Worm (Caenorhabditis elegans) whole organism, L1 larva: ENCODE results near the gene B0334.5.

Experiments used
- C16A3.4 ChIP-seq: fragments of 150-350 bp; optimal IDR thresholded peaks from 2 replicates; lab custom pipeline; 2014; ENCODE audit warnings: missing biosample characterization, missing genetic modification characterization
- F16B12.6 ChIP-seq: fragments of 150-350 bp; optimal IDR thresholded peaks from 2 replicates; lab custom pipeline; 2014; ENCODE audit warnings: missing biosample characterization, missing genetic modification characterization
- ceh-63 ChIP-seq: fragments of 200-800 bp; sonication (Bioruptor generic); optimal IDR thresholded peaks from 2 replicates; lab custom pipeline; 2018; ENCODE audit warnings: mild to moderate bottlenecking, missing genetic modification characterization, missing compliant biosample characterization
- ceh-8 ChIP-seq: fragments of 200-800 bp; sonication (Bioruptor generic); optimal IDR thresholded peaks from 2 replicates; lab custom pipeline; 2018; ENCODE audit warnings: mild to moderate bottlenecking, missing genetic modification characterization, moderate library complexity, missing compliant biosample characterization
- ceh-88 ChIP-seq: fragments of 200-800 bp; sonication (Bioruptor generic); IDR thresholded peaks from 2 replicates; pipeline ENCODE4 v1.3.6; 2022; ENCODE audit warnings: missing genetic modification characterization, missing compliant biosample characterization
- ces-1 ChIP-seq: fragments of 150-350 bp; optimal IDR thresholded peaks from 2 replicates; lab custom pipeline; 2014; ENCODE audit warnings: missing biosample characterization, missing genetic modification reagents, missing genetic modification characterization
- dpl-1 ChIP-seq, 3 experiments: fragments of 150-350 bp in 2 of 3; sonication (generic microtip) in 1 of 3; optimal IDR thresholded peaks; 2 replicates each; lab custom pipeline; 2014 to 2017; ENCODE audit warnings: missing biosample characterization in 3 of 3, missing genetic modification characterization in 3 of 3, missing genetic modification reagents in 3 of 3
- efl-3 ChIP-seq: fragments of 200-800 bp; sonication (Bioruptor generic); optimal IDR thresholded peaks from 2 replicates; lab custom pipeline; 2018; ENCODE audit warnings: mild to moderate bottlenecking, missing genetic modification characterization, missing compliant biosample characterization
- egl-13 ChIP-seq: sonication (generic microtip); optimal IDR thresholded peaks from 2 replicates; lab custom pipeline; 2016; ENCODE audit warnings: missing genotype, missing genetic modification reagents, missing genetic modification characterization, missing compliant biosample characterization
- fkh-10 ChIP-seq: sonication (generic microtip); optimal IDR thresholded peaks from 2 replicates; lab custom pipeline; 2017; ENCODE audit warnings: missing biosample characterization, missing genetic modification reagents, missing genetic modification characterization
- fos-1 ChIP-seq: fragments of 150-350 bp; optimal IDR thresholded peaks from 2 replicates; lab custom pipeline; 2014; ENCODE audit warnings: missing biosample characterization, missing genetic modification characterization
- grh-1 ChIP-seq: fragments of 200-800 bp; sonication (Bioruptor generic); IDR thresholded peaks from 2 replicates; pipeline ENCODE4 v1.3.6; 2022; ENCODE audit warnings: missing genetic modification reagents, missing genetic modification characterization, missing compliant biosample characterization
- hlh-4 ChIP-seq: sonication (generic microtip); optimal IDR thresholded peaks from 2 replicates; lab custom pipeline; 2016; ENCODE audit warnings: mild to moderate bottlenecking, missing genetic modification characterization, missing compliant biosample characterization
- irx-1 ChIP-seq: sonication (generic microtip); optimal IDR thresholded peaks from 2 replicates; lab custom pipeline; 2016; ENCODE audit warnings: missing genetic modification characterization, missing compliant biosample characterization
- isw-1 ChIP-seq: fragments of 200-800 bp; sonication (Bioruptor generic); IDR thresholded peaks from 2 replicates; pipeline ENCODE4 v1.3.6; 2022; ENCODE audit warnings: missing genetic modification characterization, missing compliant biosample characterization
- jun-1 ChIP-seq: fragments of 150-350 bp; optimal IDR thresholded peaks from 2 replicates; lab custom pipeline; 2014; ENCODE audit warnings: missing biosample characterization, missing genetic modification reagents, missing genetic modification characterization
- lin-14 ChIP-seq: fragments of 200-800 bp; sonication (Bioruptor generic); optimal IDR thresholded peaks from 2 replicates; lab custom pipeline; 2018; ENCODE audit warnings: mild to moderate bottlenecking, missing genetic modification characterization, moderate library complexity, missing compliant biosample characterization
- lin-15B ChIP-seq: fragments of 150-350 bp; sonication (generic microtip); optimal IDR thresholded peaks from 3 replicates; lab custom pipeline; 2014; ENCODE audit warnings: missing biosample characterization, missing genetic modification characterization
- lin-35 ChIP-seq, 2 experiments: fragments of 150-350 bp; optimal IDR thresholded peaks; 2 replicates each; lab custom pipeline; 2014; ENCODE audit warnings: missing biosample characterization in 2 of 2, missing genetic modification characterization in 2 of 2, missing genetic modification reagents in 2 of 2
- lir-3 ChIP-seq: sonication (generic microtip); optimal IDR thresholded peaks from 2 replicates; lab custom pipeline; 2016; ENCODE audit warnings: mild to moderate bottlenecking, missing genetic modification characterization, moderate library complexity, missing compliant biosample characterization; ENCODE audit not compliant: poor library complexity
- lsy-2 ChIP-seq, 2 experiments: fragments of 150-350 bp; optimal IDR thresholded peaks; 2 replicates each; lab custom pipeline; 2014; ENCODE audit warnings: missing biosample characterization in 2 of 2, missing genetic modification characterization in 2 of 2
- mab-9 ChIP-seq: fragments of 200-800 bp; sonication (Bioruptor generic); IDR thresholded peaks from 2 replicates; pipeline ENCODE4 v1.3.6; 2022; ENCODE audit warnings: missing genetic modification reagents, missing genetic modification characterization, missing compliant biosample characterization
- mdl-1 ChIP-seq, 2 experiments: fragments of 150-350 bp; optimal IDR thresholded peaks; 2 replicates each; lab custom pipeline; 2014 to 2017; ENCODE audit warnings: missing biosample characterization in 2 of 2, missing genetic modification characterization in 2 of 2, inconsistent platforms in 1 of 2
- mef-2 ChIP-seq: fragments of 150-350 bp; optimal IDR thresholded peaks from 2 replicates; lab custom pipeline; 2014; ENCODE audit warnings: missing biosample characterization, missing genetic modification characterization
- mep-1 ChIP-seq: fragments of 150-350 bp; optimal IDR thresholded peaks from 2 replicates; lab custom pipeline; 2014; ENCODE audit warnings: missing biosample characterization, missing genetic modification characterization
- nhr-19 ChIP-seq: fragments of 200-800 bp; sonication (Bioruptor generic); conservative IDR thresholded peaks from 2 replicates; pipeline ENCODE4 v1.3.6; 2022; ENCODE audit warnings: missing genetic modification characterization, missing compliant biosample characterization
- nhr-237 ChIP-seq: fragments of 150-350 bp; optimal IDR thresholded peaks from 2 replicates; lab custom pipeline; 2014; ENCODE audit warnings: missing biosample characterization, missing genetic modification characterization
- nhr-71 ChIP-seq: sonication (generic microtip); optimal IDR thresholded peaks from 2 replicates; lab custom pipeline; 2016; ENCODE audit warnings: mild to moderate bottlenecking, missing genetic modification characterization, moderate library complexity, missing compliant biosample characterization
- nhr-76 ChIP-seq: sonication (generic microtip); optimal IDR thresholded peaks from 2 replicates; lab custom pipeline; 2017; ENCODE audit warnings: missing biosample characterization, missing genetic modification characterization
- nhr-85 ChIP-seq: sonication (generic microtip); peaks from one replicate; lab custom pipeline; 2016; ENCODE audit warnings: missing genetic modification characterization, inconsistent platforms, missing compliant biosample characterization
- rnt-1 ChIP-seq: sonication (generic microtip); optimal IDR thresholded peaks from 2 replicates; lab custom pipeline; 2016; ENCODE audit warnings: mild to moderate bottlenecking, missing genetic modification characterization, moderate library complexity, missing compliant biosample characterization
- skn-1 ChIP-seq: fragments of 150-350 bp; optimal IDR thresholded peaks from 2 replicates; lab custom pipeline; 2014; ENCODE audit warnings: missing biosample characterization, missing genetic modification characterization
- snpc-4 ChIP-seq: fragments of 150-350 bp; optimal IDR thresholded peaks from 2 replicates; lab custom pipeline; 2014; ENCODE audit warnings: missing biosample characterization, missing genetic modification characterization
- snu-23 ChIP-seq: sonication (generic microtip); optimal IDR thresholded peaks from 2 replicates; lab custom pipeline; 2016; ENCODE audit warnings: missing genetic modification characterization, missing compliant biosample characterization
- sox-4 ChIP-seq: sonication (generic microtip); optimal IDR thresholded peaks from 2 replicates; lab custom pipeline; 2016; ENCODE audit warnings: missing genetic modification characterization, missing compliant biosample characterization
- sptf-1 ChIP-seq: fragments of 150-350 bp; optimal IDR thresholded peaks from 2 replicates; lab custom pipeline; 2014; ENCODE audit warnings: missing biosample characterization, missing genetic modification characterization
- swsn-7 ChIP-seq: sonication (generic microtip); optimal IDR thresholded peaks from 2 replicates; lab custom pipeline; 2016; ENCODE audit warnings: missing genetic modification characterization, missing compliant biosample characterization
- tbx-2 ChIP-seq: sonication (generic microtip); optimal IDR thresholded peaks from 2 replicates; lab custom pipeline; 2016; ENCODE audit warnings: missing genetic modification characterization, missing compliant biosample characterization
- unc-86 ChIP-seq: sonication (generic microtip); optimal IDR thresholded peaks from 2 replicates; lab custom pipeline; 2016; ENCODE audit warnings: missing genetic modification characterization, missing compliant biosample characterization
- vab-15 ChIP-seq: sonication (generic microtip); optimal IDR thresholded peaks from 2 replicates; lab custom pipeline; 2017; ENCODE audit warnings: missing genotype, mild to moderate bottlenecking, missing genetic modification characterization, missing compliant biosample characterization
- xbp-1 ChIP-seq: sonication (generic microtip); optimal IDR thresholded peaks from 2 replicates; lab custom pipeline; 2016; ENCODE audit warnings: missing genetic modification characterization, missing compliant biosample characterization

The B0334.5 gene

DNA sequence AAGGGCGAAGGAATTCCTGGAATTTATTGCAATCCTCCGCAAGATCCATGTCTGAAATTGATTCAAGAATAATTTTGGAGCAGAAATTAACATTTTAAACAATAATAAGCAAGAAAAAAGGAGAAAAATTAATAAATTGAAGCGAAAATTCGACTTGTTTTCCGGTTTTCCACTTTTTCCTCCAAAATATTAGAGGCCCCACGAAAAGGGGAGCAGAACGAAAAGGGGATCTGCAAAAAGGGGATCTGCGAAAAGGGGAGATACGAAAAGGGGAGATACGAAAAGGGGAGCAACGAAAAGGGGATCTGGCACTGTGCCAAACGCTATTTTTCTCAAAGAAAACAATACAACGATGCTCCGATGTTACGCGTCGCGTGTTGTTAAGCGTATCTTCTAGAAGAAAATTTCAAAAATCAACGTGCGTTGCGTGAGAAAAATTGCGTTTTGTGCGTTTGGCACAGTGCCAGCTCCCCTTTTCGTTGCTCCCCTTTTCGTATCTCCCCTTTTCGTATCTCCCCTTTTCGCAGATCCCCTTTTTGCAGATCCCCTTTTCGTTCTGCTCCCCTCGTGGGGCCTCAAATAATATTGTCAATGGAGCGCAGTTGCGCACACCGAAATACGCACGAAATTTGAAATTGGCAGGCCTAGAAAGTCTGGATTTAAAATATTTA lies 37.1 kb downstream of the B0334.5 start, which contains the start of gene Y62F5A.12 (continued):
- TF ChIP-seq hlh-4 (tag; lab: Kevin White, UChicago) (peak; percentile 20), tbx-2 (tag; lab: Kevin White, UChicago) (peak; percentile 82), rnt-1 (tag; lab: Kevin White, UChicago) (peak; percentile 99), skn-1 (tag; lab: Kevin White, UChicago) (peak; percentile 42), lin-15B (peak; percentile 82), ceh-63 (GFP tag; lab: Kevin White, UChicago) (peak; percentile 86), nhr-85 (tag; lab: Kevin White, UChicago) (peak; percentile 74), snpc-4 (tag; lab: Kevin White, UChicago) (peak; percentile 6), mab-9 (GFP tag; lab: Robert Waterston, UW) (peak; percentile 87), lir-3 (peak; percentile 91), mdl-1 (tag; optimal IDR thresholded peaks at IDR 0.05; lab: Kevin White, UChicago) (peak in 1 of 2 experiments; percentile 71), nhr-237 (tag; lab: Kevin White, UChicago) (peak; percentile 34), lin-14 (peak; percentile 84), efl-3 (peak; percentile 10), ceh-88 (peak; percentile 90), swsn-7 (tag; lab: Kevin White, UChicago) (peak; percentile 80), xbp-1 (tag; lab: Kevin White, UChicago) (peak; percentile 86), nhr-71 (tag; lab: Kevin White, UChicago) (peak; percentile 92), egl-13 (tag; lab: Kevin White, UChicago) (peak; percentile 72), ceh-8 (GFP tag; lab: Kevin White, UChicago) (peak; percentile 57), isw-1 (peak; percentile 89), F16B12.6 (tag; lab: Kevin White, UChicago) (peak; percentile 32), nhr-19 (GFP tag; lab: Robert Waterston, UW) (peak; percentile 94), lsy-2 (tag; optimal IDR thresholded peaks at IDR 0.05; lab: Kevin White, UChicago) (peak; percentile 72 to 73), snu-23 (peak; percentile 89), fkh-10 (GFP tag; lab: Kevin White, UChicago) (peak; percentile 81), jun-1 (tag; lab: Kevin White, UChicago) (peak; percentile 66), dpl-1 (GFP tag; optimal IDR thresholded peaks at IDR 0.05; lab: Kevin White, UChicago) (peak; percentile 81 to 89 (median 85)), mep-1 (tag; lab: Kevin White, UChicago) (peak; percentile 63), irx-1 (tag; lab: Kevin White, UChicago) (peak; percentile 44), fos-1 (peak; percentile 31)

DNA sequence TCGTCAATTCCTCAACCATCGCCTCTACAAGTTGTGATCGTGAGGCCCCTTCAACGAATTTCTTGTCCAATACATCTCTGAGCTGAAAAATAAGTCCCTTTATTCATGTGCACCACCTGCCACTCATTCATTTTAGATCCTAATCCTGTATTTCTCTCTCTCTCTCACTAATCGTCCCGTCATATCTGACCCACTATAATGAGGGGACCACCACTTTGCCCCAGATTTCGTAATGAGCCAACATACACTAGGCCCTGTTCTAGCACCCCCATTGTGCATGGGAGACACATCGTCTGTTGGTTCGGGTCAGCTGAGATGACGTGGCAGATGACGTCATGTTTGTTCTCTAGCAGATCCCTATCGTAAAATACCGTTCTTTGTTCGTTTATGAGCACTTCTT lies 38.0 kb downstream of the B0334.5 start:
- TF ChIP-seq sox-4 (tag; lab: Kevin White, UChicago) (no peak), F16B12.6 (tag; lab: Kevin White, UChicago) (no peak), nhr-71 (tag; lab: Kevin White, UChicago) (no peak), C16A3.4 (tag; lab: Kevin White, UChicago) (no peak), irx-1 (tag; lab: Kevin White, UChicago) (no peak), unc-86 (tag; lab: Kevin White, UChicago) (no peak), lin-35 (GFP tag; optimal IDR thresholded peaks at IDR 0.05; lab: Kevin White, UChicago) (no peak), fos-1 (no peak), grh-1 (GFP tag; lab: Robert Waterston, UW) (no peak), nhr-76 (tag; lab: Kevin White, UChicago) (no peak), ces-1 (GFP tag; lab: Kevin White, UChicago) (no peak), mab-9 (GFP tag; lab: Robert Waterston, UW) (no peak), mep-1 (tag; lab: Kevin White, UChicago) (no peak), vab-15 (tag; lab: Kevin White, UChicago) (no peak), sptf-1 (tag; lab: Kevin White, UChicago) (no peak), mef-2 (no peak)
